Worm (Caenorhabditis elegans): ENCODE data around the gene F22F7.11.

- TF ChIP-seq sea-1 (GFP tag; conservative IDR thresholded peaks at IDR 0.05) (no peak), aly-1 (tag; optimal IDR thresholded peaks at IDR 0.05) (no peak), ama-1 (optimal IDR thresholded peaks at IDR 0.05) (no peak), flt-1 (GFP tag; IDR thresholded peaks at IDR 0.05) (no peak)
Measured at ce11 chrV:2150876-2151275, 31.2 kb downstream of the F22F7.11 start, which contains the start of gene C45H4.13.
